Worm (Caenorhabditis elegans) whole organism, L1 larva: Measurements from ENCODE around the gene alh-6.

ENCODE experiments used
- C16A3.4 ChIP-seq: fragments of 150-350 bp; optimal IDR thresholded peaks from 2 replicates; lab custom pipeline; 2014; ENCODE audit warnings: missing biosample characterization, missing genetic modification characterization
- C34B4.2 ChIP-seq: sonication (generic microtip); optimal IDR thresholded peaks from 2 replicates; lab custom pipeline; 2017; ENCODE audit warnings: mild to moderate bottlenecking, missing genetic modification characterization, missing compliant biosample characterization
- blmp-1 ChIP-seq: fragments of 150-350 bp; optimal IDR thresholded peaks from 2 replicates; lab custom pipeline; 2014; ENCODE audit warnings: missing biosample characterization, missing genetic modification characterization
- ceh-63 ChIP-seq: fragments of 200-800 bp; sonication (Bioruptor generic); optimal IDR thresholded peaks from 2 replicates; lab custom pipeline; 2018; ENCODE audit warnings: mild to moderate bottlenecking, missing genetic modification characterization, missing compliant biosample characterization
- ceh-8 ChIP-seq: fragments of 200-800 bp; sonication (Bioruptor generic); optimal IDR thresholded peaks from 2 replicates; lab custom pipeline; 2018; ENCODE audit warnings: mild to moderate bottlenecking, missing genetic modification characterization, moderate library complexity, missing compliant biosample characterization
- ceh-88 ChIP-seq: fragments of 200-800 bp; sonication (Bioruptor generic); IDR thresholded peaks from 2 replicates; pipeline ENCODE4 v1.3.6; 2022; ENCODE audit warnings: missing genetic modification characterization, missing compliant biosample characterization
- dpl-1 ChIP-seq, 3 experiments: fragments of 150-350 bp in 2 of 3; sonication (generic microtip) in 1 of 3; optimal IDR thresholded peaks; 2 replicates each; lab custom pipeline; 2014 to 2017; ENCODE audit warnings: missing biosample characterization in 3 of 3, missing genetic modification characterization in 3 of 3, missing genetic modification reagents in 3 of 3
- efl-1 ChIP-seq, 4 experiments: fragments of 150-350 bp; optimal IDR thresholded peaks in 3 of 4; peaks in 1 of 4; 1 replicate in 1 of 4; 2 replicates in 3 of 4; lab custom pipeline; 2014; ENCODE audit warnings: missing biosample characterization in 2 of 4, missing genetic modification characterization in 2 of 4, missing genetic modification reagents in 2 of 4
- efl-3 ChIP-seq: fragments of 200-800 bp; sonication (Bioruptor generic); optimal IDR thresholded peaks from 2 replicates; lab custom pipeline; 2018; ENCODE audit warnings: mild to moderate bottlenecking, missing genetic modification characterization, missing compliant biosample characterization
- egl-27 ChIP-seq, 2 experiments: fragments of 150-350 bp in 1 of 2; sonication (generic microtip); optimal IDR thresholded peaks; 3 replicates each; lab custom pipeline; 2017 to 2018; ENCODE audit warnings: missing biosample characterization in 2 of 2, missing genetic modification characterization in 2 of 2, missing genetic modification reagents in 2 of 2
- elt-3 ChIP-seq, 6 experiments: fragments of 150-350 bp in 1 of 6; sonication (generic microtip); optimal IDR thresholded peaks; 2 replicates each; lab custom pipeline; 2017 to 2018; ENCODE audit warnings: missing biosample characterization in 6 of 6, missing genetic modification characterization in 6 of 6, inconsistent platforms in 1 of 6
- fkh-10 ChIP-seq: sonication (generic microtip); optimal IDR thresholded peaks from 2 replicates; lab custom pipeline; 2017; ENCODE audit warnings: missing biosample characterization, missing genetic modification reagents, missing genetic modification characterization
- fkh-4 ChIP-seq: sonication (generic microtip); optimal IDR thresholded peaks from 2 replicates; lab custom pipeline; 2016; ENCODE audit warnings: missing compliant biosample characterization, missing genetic modification characterization, borderline replicate concordance
- fkh-8 ChIP-seq: sonication (generic microtip); optimal IDR thresholded peaks from 2 replicates; lab custom pipeline; 2016; ENCODE audit warnings: mild to moderate bottlenecking, missing genetic modification characterization, missing compliant biosample characterization
- fos-1 ChIP-seq: fragments of 150-350 bp; optimal IDR thresholded peaks from 2 replicates; lab custom pipeline; 2014; ENCODE audit warnings: missing biosample characterization, missing genetic modification characterization
- grh-1 ChIP-seq: fragments of 200-800 bp; sonication (Bioruptor generic); IDR thresholded peaks from 2 replicates; pipeline ENCODE4 v1.3.6; 2022; ENCODE audit warnings: missing genetic modification reagents, missing genetic modification characterization, missing compliant biosample characterization
- hlh-4 ChIP-seq: sonication (generic microtip); optimal IDR thresholded peaks from 2 replicates; lab custom pipeline; 2016; ENCODE audit warnings: mild to moderate bottlenecking, missing genetic modification characterization, missing compliant biosample characterization
- hpl-2 ChIP-seq: fragments of 150-350 bp; optimal IDR thresholded peaks from 2 replicates; lab custom pipeline; 2014; ENCODE audit warnings: missing biosample characterization, missing genetic modification reagents, missing genetic modification characterization
- irx-1 ChIP-seq: sonication (generic microtip); optimal IDR thresholded peaks from 2 replicates; lab custom pipeline; 2016; ENCODE audit warnings: missing genetic modification characterization, missing compliant biosample characterization
- lin-14 ChIP-seq: fragments of 200-800 bp; sonication (Bioruptor generic); optimal IDR thresholded peaks from 2 replicates; lab custom pipeline; 2018; ENCODE audit warnings: mild to moderate bottlenecking, missing genetic modification characterization, moderate library complexity, missing compliant biosample characterization
- lin-15B ChIP-seq: fragments of 150-350 bp; sonication (generic microtip); optimal IDR thresholded peaks from 3 replicates; lab custom pipeline; 2014; ENCODE audit warnings: missing biosample characterization, missing genetic modification characterization
- lin-35 ChIP-seq, 2 experiments: fragments of 150-350 bp; optimal IDR thresholded peaks; 2 replicates each; lab custom pipeline; 2014; ENCODE audit warnings: missing biosample characterization in 2 of 2, missing genetic modification characterization in 2 of 2, missing genetic modification reagents in 2 of 2
- lir-3 ChIP-seq: sonication (generic microtip); optimal IDR thresholded peaks from 2 replicates; lab custom pipeline; 2016; ENCODE audit warnings: mild to moderate bottlenecking, missing genetic modification characterization, moderate library complexity, missing compliant biosample characterization; ENCODE audit not compliant: poor library complexity
- lsy-2 ChIP-seq, 2 experiments: fragments of 150-350 bp; optimal IDR thresholded peaks; 2 replicates each; lab custom pipeline; 2014; ENCODE audit warnings: missing biosample characterization in 2 of 2, missing genetic modification characterization in 2 of 2
- mdl-1 ChIP-seq, 2 experiments: fragments of 150-350 bp; optimal IDR thresholded peaks; 2 replicates each; lab custom pipeline; 2014 to 2017; ENCODE audit warnings: missing biosample characterization in 2 of 2, missing genetic modification characterization in 2 of 2, inconsistent platforms in 1 of 2
- nhr-20 ChIP-seq: sonication (generic microtip); optimal IDR thresholded peaks from 2 replicates; lab custom pipeline; 2016; ENCODE audit warnings: mild to moderate bottlenecking, missing genetic modification characterization, missing compliant biosample characterization
- nhr-71 ChIP-seq: sonication (generic microtip); optimal IDR thresholded peaks from 2 replicates; lab custom pipeline; 2016; ENCODE audit warnings: mild to moderate bottlenecking, missing genetic modification characterization, moderate library complexity, missing compliant biosample characterization
- nhr-77 ChIP-seq: fragments of 150-350 bp; optimal IDR thresholded peaks from 2 replicates; lab custom pipeline; 2014; ENCODE audit warnings: missing biosample characterization, missing genetic modification characterization
- nhr-85 ChIP-seq: sonication (generic microtip); peaks from one replicate; lab custom pipeline; 2016; ENCODE audit warnings: missing genetic modification characterization, inconsistent platforms, missing compliant biosample characterization
- pag-3 ChIP-seq: sonication (generic microtip); optimal IDR thresholded peaks from 2 replicates; lab custom pipeline; 2017; ENCODE audit warnings: missing genetic modification characterization, mild to moderate bottlenecking, missing compliant biosample characterization, antibody characterized with exemption, borderline replicate concordance; ENCODE audit not compliant: insufficient read depth
- skn-1 ChIP-seq: fragments of 150-350 bp; optimal IDR thresholded peaks from 2 replicates; lab custom pipeline; 2014; ENCODE audit warnings: missing biosample characterization, missing genetic modification characterization
- snpc-4 ChIP-seq: fragments of 150-350 bp; optimal IDR thresholded peaks from 2 replicates; lab custom pipeline; 2014; ENCODE audit warnings: missing biosample characterization, missing genetic modification characterization
- snu-23 ChIP-seq: sonication (generic microtip); optimal IDR thresholded peaks from 2 replicates; lab custom pipeline; 2016; ENCODE audit warnings: missing genetic modification characterization, missing compliant biosample characterization
- sptf-1 ChIP-seq: fragments of 150-350 bp; optimal IDR thresholded peaks from 2 replicates; lab custom pipeline; 2014; ENCODE audit warnings: missing biosample characterization, missing genetic modification characterization
- tbx-2 ChIP-seq: sonication (generic microtip); optimal IDR thresholded peaks from 2 replicates; lab custom pipeline; 2016; ENCODE audit warnings: missing genetic modification characterization, missing compliant biosample characterization
- zip-4 ChIP-seq: fragments of 200-800 bp; sonication (Bioruptor generic); optimal IDR thresholded peaks from 2 replicates; lab custom pipeline; 2018; ENCODE audit warnings: mild to moderate bottlenecking, missing genetic modification characterization, moderate library complexity, missing compliant biosample characterization
- ztf-11 ChIP-seq, 2 experiments: sonication (generic microtip); optimal IDR thresholded peaks; 2 replicates each; lab custom pipeline; 2016 to 2017; ENCODE audit warnings: missing genetic modification characterization in 2 of 2, missing biosample characterization in 1 of 2, missing compliant biosample characterization in 1 of 2

alh-6 gene

DNA sequence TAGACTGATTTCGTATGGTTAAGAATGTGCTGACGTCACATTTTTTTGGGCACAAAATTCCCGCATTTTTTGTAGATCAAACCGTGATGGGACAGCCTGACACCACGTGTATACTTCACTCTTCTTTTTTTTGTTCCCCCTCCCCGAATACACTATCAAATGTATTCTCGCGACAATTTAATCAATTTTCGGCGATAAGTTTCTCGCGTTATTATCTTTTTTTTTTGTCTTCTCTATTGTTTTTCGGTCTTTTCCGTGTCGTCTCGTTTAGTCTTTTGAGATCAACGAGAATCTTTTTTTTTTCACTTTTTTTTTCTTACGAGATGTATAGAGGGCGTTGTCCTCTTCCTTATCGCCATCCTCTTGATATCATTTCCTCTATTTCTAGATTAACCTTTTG is 5.3 kb upstream of the alh-6 start:
- no peak for TF ChIP-seq ceh-8 (GFP tag; lab: Kevin White, UChicago)
- TF ChIP-seq grh-1 (GFP tag; lab: Robert Waterston, UW), result no peak
- no peak for TF ChIP-seq efl-1 (optimal IDR thresholded peaks at IDR 0.05; lab: Kevin White, UChicago)
- TF ChIP-seq efl-1 (GFP tag; optimal IDR thresholded peaks at IDR 0.05 in 1 of 2; lab: Kevin White, UChicago), result peak in 1 of 2 experiments; percentile 30
- TF ChIP-seq efl-3, result no peak
- peak; percentile 50 for TF ChIP-seq lin-14 (GFP tag; lab: Kevin White, UChicago)
- TF ChIP-seq blmp-1 (tag; lab: Kevin White, UChicago), result peak; percentile 91
- no peak for TF ChIP-seq tbx-2 (tag; lab: Kevin White, UChicago)
- TF ChIP-seq ztf-11 (tag; optimal IDR thresholded peaks at IDR 0.05; lab: Kevin White, UChicago), result no peak
- TF ChIP-seq fkh-10 (GFP tag; lab: Kevin White, UChicago), result peak; percentile 15
- no peak for TF ChIP-seq skn-1 (tag; lab: Kevin White, UChicago)
- TF ChIP-seq nhr-20 (tag; lab: Kevin White, UChicago), result peak; percentile 47
- TF ChIP-seq irx-1 (tag; lab: Kevin White, UChicago), result no peak
- TF ChIP-seq sptf-1, result no peak
- TF ChIP-seq snpc-4 (tag; lab: Kevin White, UChicago), result no peak
- TF ChIP-seq C16A3.4 (tag; lab: Kevin White, UChicago), result no peak
- no peak for TF ChIP-seq fkh-8 (tag; lab: Kevin White, UChicago)
- TF ChIP-seq hpl-2 (GFP tag; lab: Kevin White, UChicago), result no peak
- TF ChIP-seq lsy-2 (tag; optimal IDR thresholded peaks at IDR 0.05; lab: Kevin White, UChicago), result no peak
- no peak for TF ChIP-seq mdl-1 (tag; optimal IDR thresholded peaks at IDR 0.05; lab: Kevin White, UChicago)
- TF ChIP-seq snu-23 (GFP tag; lab: Kevin White, UChicago), result peak; percentile 7
- peak; percentile 12 to 44 for TF ChIP-seq lin-35 (GFP tag; optimal IDR thresholded peaks at IDR 0.05; lab: Kevin White, UChicago)
- peak; percentile 64 for TF ChIP-seq nhr-85
- no peak for TF ChIP-seq egl-27 (tag; optimal IDR thresholded peaks at IDR 0.05; lab: Kevin White, UChicago)
- no peak for TF ChIP-seq fos-1 (tag; lab: Kevin White, UChicago)
- peak in 3 of 6 experiments; percentile 7 to 65 (median 17) for TF ChIP-seq elt-3 (tag; optimal IDR thresholded peaks at IDR 0.05; lab: Kevin White, UChicago)
- no peak for TF ChIP-seq ceh-88 (GFP tag; lab: Robert Waterston, UW)
- peak in 2 of 3 experiments; percentile 25 to 28 for TF ChIP-seq dpl-1 (GFP tag; optimal IDR thresholded peaks at IDR 0.05; lab: Kevin White, UChicago)
- TF ChIP-seq nhr-71 (tag; lab: Kevin White, UChicago), result peak; percentile 23
- no peak for TF ChIP-seq ceh-63 (GFP tag; lab: Kevin White, UChicago)

DNA sequence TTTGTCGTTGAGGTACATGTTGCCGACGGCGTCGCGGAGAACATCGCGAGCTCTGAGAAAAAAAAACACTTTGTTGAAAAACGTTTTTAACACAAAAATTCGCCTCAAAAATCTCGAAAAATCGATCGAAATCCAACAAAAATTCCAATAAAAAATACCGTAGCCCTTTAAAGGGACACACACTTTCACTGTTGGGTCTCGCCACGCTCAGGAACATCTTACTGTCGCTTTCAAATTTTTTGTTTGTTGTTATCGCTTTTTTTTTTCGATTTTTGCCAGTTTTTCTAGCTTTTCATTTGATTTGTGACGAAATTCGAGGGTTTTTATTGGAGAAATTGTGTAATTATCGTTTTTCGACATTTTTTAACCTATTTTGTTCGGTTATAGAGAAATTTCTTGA is 3.4 kb downstream of the alh-6 start:
- no peak for TF ChIP-seq ztf-11 (tag; optimal IDR thresholded peaks at IDR 0.05; lab: Kevin White, UChicago)
- no peak for TF ChIP-seq nhr-77
- no peak for TF ChIP-seq C34B4.2
- no peak for TF ChIP-seq zip-4
- no peak for TF ChIP-seq tbx-2 (tag; lab: Kevin White, UChicago)
- no peak for TF ChIP-seq lir-3 (tag; lab: Kevin White, UChicago)
- TF ChIP-seq pag-3 (tag; lab: Kevin White, UChicago), result no peak
- no peak for TF ChIP-seq fkh-4 (tag; lab: Kevin White, UChicago)
- no peak for TF ChIP-seq lin-15B (tag; lab: Kevin White, UChicago)

DNA sequence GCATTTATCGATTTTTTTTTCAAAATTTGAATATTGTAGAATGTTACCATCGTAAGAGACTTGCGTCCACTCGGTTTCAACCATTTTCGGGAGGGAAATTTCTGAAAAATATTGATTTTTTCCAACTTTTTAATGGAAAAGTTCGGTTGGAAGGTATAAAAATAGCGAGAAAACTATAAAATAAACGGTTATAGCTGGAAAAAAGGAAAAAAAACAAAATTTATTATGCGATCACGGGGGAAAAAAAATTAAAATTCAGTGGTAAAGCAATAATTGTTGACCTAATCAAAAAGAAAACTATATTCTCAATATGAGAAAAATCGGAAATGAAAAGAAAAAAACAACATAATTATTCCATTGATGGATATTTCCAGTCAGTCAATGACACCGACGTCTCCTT is 3.9 kb downstream of the alh-6 start, which contains the start of gene emc-2:
emc-2 (minus strand) TSS at position 101 of the 400 bp plus-strand sequence.
- TF ChIP-seq efl-1 (optimal IDR thresholded peaks at IDR 0.05; lab: Kevin White, UChicago) (no peak), efl-1 (GFP tag; optimal IDR thresholded peaks at IDR 0.05 in 1 of 2; lab: Kevin White, UChicago) (peak in 1 of 2 experiments; percentile 57), hlh-4 (tag; lab: Kevin White, UChicago) (no peak)
- TF ChIP-seq, all 84 proteins: peak for 1
